Fruit fly (Drosophila melanogaster) whole organism, wandering third instar larva: ENCODE measurements around the gene CG15263.

Experiments used
- Dif ChIP-seq: fragments of 200-275, 200-300 bp; sonication (Bioruptor generic); optimal IDR thresholded peaks from 2 replicates; lab custom pipeline; 2018; ENCODE audit warnings: missing biosample characterization, missing genetic modification characterization; ENCODE audit not compliant: partially characterized antibody
- Hr83 ChIP-seq: fragments of 200-300 bp; sonication (Bioruptor generic); optimal IDR thresholded peaks from 2 replicates; lab custom pipeline; 2016; ENCODE audit warnings: missing biosample characterization, mild to moderate bottlenecking, missing genetic modification characterization, moderate library complexity; ENCODE audit not compliant: poor library complexity, severe bottlenecking
- jim ChIP-seq: fragments of 175-275, 200-325 bp; sonication (Bioruptor generic); optimal IDR thresholded peaks from 2 replicates; lab custom pipeline; 2016; ENCODE audit warnings: missing biosample characterization, mild to moderate bottlenecking, missing genetic modification characterization

DNA sequence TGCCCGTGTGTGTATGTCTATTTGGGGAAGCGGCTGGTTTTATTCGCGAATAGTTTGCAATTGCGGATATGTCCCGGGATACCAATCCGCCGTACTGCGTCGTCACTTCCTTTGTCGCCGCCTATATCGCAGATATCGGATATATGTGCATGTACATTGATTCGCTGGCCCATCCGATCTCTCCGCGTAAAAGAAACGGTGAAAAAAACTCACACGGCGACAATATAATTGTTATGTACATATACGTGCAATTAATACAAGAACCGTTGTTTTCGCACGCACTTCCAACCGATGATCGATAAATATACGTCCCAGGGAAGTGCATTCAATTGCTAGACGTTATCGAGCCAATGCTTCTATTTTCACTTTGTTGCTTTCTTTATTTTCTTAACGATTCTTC is 13.5 kb upstream of the CG15263 start:
- TF ChIP-seq Dif (GFP tag; lab: Kevin White, UChicago) (no peak), jim (no peak), Hr83 (GFP tag; lab: Kevin White, UChicago) (no peak)
